Worm (Caenorhabditis elegans) whole organism, late embryonic: ENCODE data around the gene hlh-25.

Source experiments
- ceh-24 ChIP-seq: sonication (generic microtip); optimal IDR thresholded peaks from 2 replicates; lab custom pipeline; 2016; ENCODE audit warnings: mild to moderate bottlenecking, missing genetic modification characterization, missing compliant biosample characterization
- nhr-11 ChIP-seq: fragments of 150-350 bp; optimal IDR thresholded peaks from 2 replicates; lab custom pipeline; 2014; ENCODE audit warnings: missing biosample characterization, missing genetic modification characterization
- pag-3 ChIP-seq: sonication (generic microtip); optimal IDR thresholded peaks from 2 replicates; lab custom pipeline; 2016; ENCODE audit warnings: missing compliant biosample characterization, missing genetic modification characterization, borderline replicate concordance
- pat-9 ChIP-seq: fragments of 200-800 bp; sonication (Bioruptor generic); optimal IDR thresholded peaks from 2 replicates; lab custom pipeline; 2018; ENCODE audit warnings: mild to moderate bottlenecking, missing genetic modification characterization, moderate library complexity, missing compliant biosample characterization
- sox-4 ChIP-seq: sonication (generic microtip); optimal IDR thresholded peaks from 2 replicates; lab custom pipeline; 2017; ENCODE audit warnings: mild to moderate bottlenecking, missing genetic modification characterization, inconsistent platforms, missing compliant biosample characterization
- tbx-2 ChIP-seq: sonication (generic microtip); optimal IDR thresholded peaks from 2 replicates; lab custom pipeline; 2016; ENCODE audit warnings: missing genetic modification characterization, missing compliant biosample characterization
- tbx-7 ChIP-seq: sonication (generic microtip); optimal IDR thresholded peaks from 2 replicates; lab custom pipeline; 2016; ENCODE audit warnings: missing genotype, missing genetic modification characterization, missing compliant biosample characterization

DNA sequence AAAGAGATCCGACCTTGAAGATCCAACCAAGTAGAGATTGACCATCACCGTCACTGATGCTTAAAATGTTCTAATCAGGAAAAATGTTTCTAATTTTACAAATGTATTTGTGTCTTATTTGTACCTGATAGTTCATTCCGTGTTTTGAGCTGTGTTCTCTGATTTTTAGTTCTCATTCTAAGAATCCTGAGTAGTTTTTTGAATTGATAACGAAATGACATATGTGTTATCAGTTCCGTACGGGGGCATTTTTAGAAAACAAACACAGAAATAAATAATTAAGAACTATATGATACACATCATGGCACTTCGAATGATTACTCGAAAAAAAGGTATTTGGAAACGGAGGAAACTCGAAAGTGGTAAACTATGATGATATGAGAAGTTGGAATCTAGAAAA lies 20.5 kb downstream of the hlh-25 start:
- TF ChIP-seq pag-3 (tag; lab: Kevin White, UChicago) (no peak), nhr-11 (no peak), tbx-2 (tag; lab: Kevin White, UChicago) (no peak), sox-4 (tag; lab: Kevin White, UChicago) (no peak), tbx-7 (tag; lab: Kevin White, UChicago) (no peak), pat-9 (tag; lab: Kevin White, UChicago) (no peak), ceh-24 (no peak)
